Fruit fly (Drosophila melanogaster): ENCODE data around the gene Cp7Fb.
A peak's percentile ranks its signal among the peaks of the same experiment; 100 is the strongest.

The Cp7Fb gene

dm6 chrX:8437285-8438110 lies 36.1 kb upstream of the Cp7Fb start, which contains the start of gene Miga (continued):
- TF ChIP-seq Eip74EF (GFP tag; optimal IDR thresholded peaks at IDR 0.05) = peak in 1 of 2 experiments; percentile 12
- TF ChIP-seq Kr (GFP tag; optimal IDR thresholded peaks at IDR 0.05) = peak; percentile 18
- no peak for TF ChIP-seq ranshi (GFP tag; IDR thresholded peaks at IDR 0.05)
- TF ChIP-seq CG15269 (tag; optimal IDR thresholded peaks at IDR 0.05) = peak; percentile 22
- TF ChIP-seq BEAF-32 (GFP tag; optimal IDR thresholded peaks at IDR 0.05) = no peak
- TF ChIP-seq CG30403 (GFP tag; optimal IDR thresholded peaks at IDR 0.05) = no peak
- peak; percentile 68 for TF ChIP-seq crol (GFP tag; IDR thresholded peaks at IDR 0.05)
- peak; percentile 19 for TF ChIP-seq sqz (GFP tag; optimal IDR thresholded peaks at IDR 0.05)
- peak; percentile 30 for TF ChIP-seq CG1832 (GFP tag; optimal IDR thresholded peaks at IDR 0.05)
- peak in 1 of 3 experiments; percentile 53 for TF ChIP-seq Stat92E (GFP tag; optimal IDR thresholded peaks at IDR 0.05)
- peak; percentile 62 for TF ChIP-seq nom (GFP tag; optimal IDR thresholded peaks at IDR 0.05)
- TF ChIP-seq CG2678 (tag; optimal IDR thresholded peaks at IDR 0.05) = no peak
- TF ChIP-seq otp (GFP tag; IDR thresholded peaks at IDR 0.05) = 0 out of 3 replicates have a peak, but pooled peaks have one; percentile 5

dm6 chrX:8442161-8442560 lies 31.5 kb upstream of the Cp7Fb start, which contains the start of gene CG12123:
TSS of gene CG12123 (minus strand) at chrX:8442348.
- TF ChIP-seq CG17361 (GFP tag; IDR thresholded peaks at IDR 0.05) (no peak), CG8281 (tag; optimal IDR thresholded peaks at IDR 0.05) (no peak), MBD-R2 (GFP tag; IDR thresholded peaks at IDR 0.05) (peak; percentile 61), CG31441 (GFP tag; IDR thresholded peaks at IDR 0.05) (no peak), NFAT (GFP tag; IDR thresholded peaks at IDR 0.05) (no peak), Scr (GFP tag; IDR thresholded peaks at IDR 0.05; ENCODE audit: partially characterized antibody) (no peak), CG8924 (tag; optimal IDR thresholded peaks at IDR 0.05) (peak; percentile 55), BtbVII (GFP tag; optimal IDR thresholded peaks at IDR 0.05) (no peak), ash1 (GFP tag; optimal IDR thresholded peaks at IDR 0.05) (no peak), CG4328 (GFP tag; optimal IDR thresholded peaks at IDR 0.05) (no peak), bbx (GFP tag; IDR thresholded peaks at IDR 0.05; ENCODE audit: partially characterized antibody) (no peak), sr (GFP tag; IDR thresholded peaks at IDR 0.05) (no peak), nau (GFP tag; optimal IDR thresholded peaks at IDR 0.05) (no peak), CG14710 (tag; optimal IDR thresholded peaks at IDR 0.05) (peak; percentile 95), Hr3 (GFP tag; optimal IDR thresholded peaks at IDR 0.05) (no peak), pnt (GFP tag; optimal IDR thresholded peaks at IDR 0.05) (no peak), vvl (GFP tag; IDR thresholded peaks at IDR 0.05) (no peak), CG14965 (GFP tag; optimal IDR thresholded peaks at IDR 0.05; ENCODE audit: borderline replicate concordance) (no peak), CG6683 (GFP tag; optimal IDR thresholded peaks at IDR 0.05) (no peak), Ets97D (GFP tag; optimal IDR thresholded peaks at IDR 0.05) (no peak), Jarid2 (GFP tag; optimal IDR thresholded peaks at IDR 0.05) (no peak), CG11456 (GFP tag; IDR thresholded peaks at IDR 0.05) (no peak), Neu2 (GFP tag; optimal IDR thresholded peaks at IDR 0.05; ENCODE audit: borderline replicate concordance) (no peak), cad (GFP tag; optimal IDR thresholded peaks at IDR 0.05) (no peak), pzg (GFP tag; optimal IDR thresholded peaks at IDR 0.05) (peak; percentile 72), CG10366 (GFP tag; IDR thresholded peaks at IDR 0.05) (no peak), trem (tag; optimal IDR thresholded peaks at IDR 0.05) (no peak), CG2120 (GFP tag; optimal IDR thresholded peaks at IDR 0.05) (no peak), CG9609 (GFP tag; optimal IDR thresholded peaks at IDR 0.05) (no peak), da (GFP tag; optimal IDR thresholded peaks at IDR 0.05) (no peak), CG6689 (GFP tag; IDR thresholded peaks at IDR 0.05) (no peak), CG34376 (GFP tag; optimal IDR thresholded peaks at IDR 0.05) (no peak), CG15601 (tag; optimal IDR thresholded peaks at IDR 0.05) (no peak), CG9797 (GFP tag; optimal IDR thresholded peaks at IDR 0.05) (peak; percentile 25), Adf1 (GFP tag; IDR thresholded peaks at IDR 0.05) (no peak)

Data from whole organism, embryonic.